Fruit fly (Drosophila melanogaster): ENCODE measurements around the gene OtopLa.

Gene OtopLa

dm6 chrX:5604181-5604580 is 44.1 kb downstream of the OtopLa start (continued):
- TF ChIP-seq CG11696 (GFP tag; IDR thresholded peaks at IDR 0.05): no peak
- TF ChIP-seq CG17385 (GFP tag; optimal IDR thresholded peaks at IDR 0.05): no peak
- no peak for TF ChIP-seq CG43689 (GFP tag; IDR thresholded peaks at IDR 0.05)
- TF ChIP-seq fru (optimal IDR thresholded peaks at IDR 0.05): no peak
- TF ChIP-seq kay (GFP tag; optimal IDR thresholded peaks at IDR 0.05): no peak
- peak; percentile 34 for TF ChIP-seq CG14710 (tag; optimal IDR thresholded peaks at IDR 0.05)
- no peak for TF ChIP-seq Sry-β (GFP tag; optimal IDR thresholded peaks at IDR 0.05)
- TF ChIP-seq jing (GFP tag; optimal IDR thresholded peaks at IDR 0.05): no peak
- no peak for TF ChIP-seq NC2α (GFP tag; optimal IDR thresholded peaks at IDR 0.05)
- no peak for TF ChIP-seq HmgZ (tag; optimal IDR thresholded peaks at IDR 0.05)
- no peak for TF ChIP-seq CG1832 (GFP tag; optimal IDR thresholded peaks at IDR 0.05)
- no peak for TF ChIP-seq CG2199 (GFP tag; IDR thresholded peaks at IDR 0.05)
- no peak for TF ChIP-seq insv (GFP tag; optimal IDR thresholded peaks at IDR 0.05)
- TF ChIP-seq pb (GFP tag; optimal IDR thresholded peaks at IDR 0.05): no peak
- TF ChIP-seq CG2202 (tag; optimal IDR thresholded peaks at IDR 0.05): no peak
- TF ChIP-seq CG33557 (GFP tag; optimal IDR thresholded peaks at IDR 0.05): no peak
- no peak for TF ChIP-seq Dip2 (GFP tag; IDR thresholded peaks at IDR 0.05)
- no peak for TF ChIP-seq Hr78 (GFP tag; optimal IDR thresholded peaks at IDR 0.05)
- TF ChIP-seq prd (optimal IDR thresholded peaks at IDR 0.05): no peak
- TF ChIP-seq prd (GFP tag; IDR thresholded peaks at IDR 0.05): peak; percentile 88
- TF ChIP-seq CG31441 (GFP tag; IDR thresholded peaks at IDR 0.05): peak; percentile 30; the same call in 1 of the 2 replicates
- no peak for TF ChIP-seq CG6765 (GFP tag; optimal IDR thresholded peaks at IDR 0.05)
- 0 out of 2 replicates have a peak, but pooled peaks have one; percentile 9 for TF ChIP-seq esg (GFP tag; conservative IDR thresholded peaks at IDR 0.05)
- TF ChIP-seq lov (optimal IDR thresholded peaks at IDR 0.05): no peak
- no peak for TF ChIP-seq lov (GFP tag; IDR thresholded peaks at IDR 0.05)
- TF ChIP-seq Tbp (GFP tag; optimal IDR thresholded peaks at IDR 0.05): no peak
- no peak for TF ChIP-seq ewg (GFP tag; optimal IDR thresholded peaks at IDR 0.05)
- no peak for TF ChIP-seq CG6175 (GFP tag; IDR thresholded peaks at IDR 0.05)
- no peak for TF ChIP-seq HLH4C (GFP tag; IDR thresholded peaks at IDR 0.05; ENCODE audit: partially characterized antibody)
- TF ChIP-seq CG34224 (GFP tag; IDR thresholded peaks at IDR 0.05; ENCODE audit: partially characterized antibody): no peak
- TF ChIP-seq CG5180 (GFP tag; optimal IDR thresholded peaks at IDR 0.05): no peak
- TF ChIP-seq CG4854 (GFP tag; optimal IDR thresholded peaks at IDR 0.05): no peak
- TF ChIP-seq az2 (GFP tag; optimal IDR thresholded peaks at IDR 0.05): no peak
- TF ChIP-seq Stat92E (GFP tag; optimal IDR thresholded peaks at IDR 0.05): no peak
- no peak for TF ChIP-seq unpg (GFP tag; optimal IDR thresholded peaks at IDR 0.05)
- peak; percentile 13 for TF ChIP-seq Chrac-16 (GFP tag; optimal IDR thresholded peaks at IDR 0.05)
- no peak for TF ChIP-seq Dref (GFP tag; IDR thresholded peaks at IDR 0.05)
- TF ChIP-seq danr (GFP tag; IDR thresholded peaks at IDR 0.05): 0 out of 2 replicates have a peak, but pooled peaks have one; percentile 14
- no peak for TF ChIP-seq sna (GFP tag; IDR thresholded peaks at IDR 0.05; ENCODE audit: partially characterized antibody)
- TF ChIP-seq Xrp1 (GFP tag; IDR thresholded peaks at IDR 0.05): peak; percentile 62; the same call in 1 of the 2 replicates
- TF ChIP-seq grau (tag; optimal IDR thresholded peaks at IDR 0.05): peak; percentile 45
- TF ChIP-seq CG4360 (GFP tag; IDR thresholded peaks at IDR 0.05): no peak
- TF ChIP-seq TFAM (GFP tag; optimal IDR thresholded peaks at IDR 0.05): no peak
- TF ChIP-seq seq (GFP tag; IDR thresholded peaks at IDR 0.05): peak; percentile 49; the same call in 1 of the 2 replicates
- no peak for TF ChIP-seq pros (GFP tag; optimal IDR thresholded peaks at IDR 0.05)
- no peak for TF ChIP-seq croc (GFP tag; conservative IDR thresholded peaks at IDR 0.05)
- TF ChIP-seq sr (GFP tag; IDR thresholded peaks at IDR 0.05): no peak
- TF ChIP-seq run (tag; optimal IDR thresholded peaks at IDR 0.05): no peak
- peak; percentile 12 for TF ChIP-seq zfh2 (GFP tag; optimal IDR thresholded peaks at IDR 0.05)
- 0 out of 2 replicates have a peak, but pooled peaks have one; percentile 16 for TF ChIP-seq onecut (GFP tag; IDR thresholded peaks at IDR 0.05)
- TF ChIP-seq chm (GFP tag; IDR thresholded peaks at IDR 0.05): 0 out of 2 replicates have a peak, but pooled peaks have one; percentile 9
- no peak for TF ChIP-seq stc (GFP tag; IDR thresholded peaks at IDR 0.05)
